Worm (Caenorhabditis elegans): ENCODE measurements around the gene let-711.

Gene let-711

ce11 chrIII:6991465-6991864 lies 44.9 kb downstream of the let-711 start:
- TF ChIP-seq elt-2 (tag; optimal IDR thresholded peaks at IDR 0.05) (peak; percentile 30), K02D7.2 (tag; optimal IDR thresholded peaks at IDR 0.05) (no peak)

ce11 chrIII:6992496-6992895 lies 46.0 kb downstream of the let-711 start:
- TF ChIP-seq odd-2 (tag; optimal IDR thresholded peaks at IDR 0.05) (no peak), K09A11.1 (tag; optimal IDR thresholded peaks at IDR 0.05; ENCODE audit: insufficient read depth) (no peak), ceh-34 (tag; optimal IDR thresholded peaks at IDR 0.05) (no peak), nhr-232 (tag; optimal IDR thresholded peaks at IDR 0.05) (no peak), unc-86 (tag; optimal IDR thresholded peaks at IDR 0.05) (no peak), ceh-6 (GFP tag; optimal IDR thresholded peaks at IDR 0.05) (no peak), ceh-9 (tag; optimal IDR thresholded peaks at IDR 0.05) (no peak), rnt-1 (tag; optimal IDR thresholded peaks at IDR 0.05) (no peak), ets-4 (tag; optimal IDR thresholded peaks at IDR 0.05) (no peak), ceh-19 (GFP tag; optimal IDR thresholded peaks at IDR 0.05) (no peak), pqm-1 (tag; optimal IDR thresholded peaks at IDR 0.05) (no peak), lim-6 (tag; optimal IDR thresholded peaks at IDR 0.05) (no peak), unc-3 (GFP tag; conservative IDR thresholded peaks at IDR 0.05) (no peak), unc-3 (tag; optimal IDR thresholded peaks at IDR 0.05) (no peak), hlh-15 (tag; optimal IDR thresholded peaks at IDR 0.05) (no peak)

ce11 chrIII:6993179-6993578 lies 46.7 kb downstream of the let-711 start:
- TF ChIP-seq fax-1 (tag; optimal IDR thresholded peaks at IDR 0.05) (no peak), dve-1 (tag; optimal IDR thresholded peaks at IDR 0.05) (no peak), syd-9 (tag; optimal IDR thresholded peaks at IDR 0.05) (no peak), eyg-1 (tag; optimal IDR thresholded peaks at IDR 0.05) (no peak), ceh-2 (tag; optimal IDR thresholded peaks at IDR 0.05) (no peak), ceh-9 (tag; optimal IDR thresholded peaks at IDR 0.05) (no peak), ets-4 (tag; optimal IDR thresholded peaks at IDR 0.05) (no peak), ceh-22 (tag; optimal IDR thresholded peaks at IDR 0.05) (no peak), unc-55 (GFP tag; optimal IDR thresholded peaks at IDR 0.05) (no peak), ceh-34 (tag; optimal IDR thresholded peaks at IDR 0.05) (no peak), nhr-232 (tag; optimal IDR thresholded peaks at IDR 0.05) (no peak), pat-9 (tag; optimal IDR thresholded peaks at IDR 0.05) (no peak), dmd-4 (tag; optimal IDR thresholded peaks at IDR 0.05; ENCODE audit: borderline replicate concordance) (no peak), lin-11 (tag; optimal IDR thresholded peaks at IDR 0.05) (no peak), ceh-24 (tag; optimal IDR thresholded peaks at IDR 0.05) (no peak), npax-4 (tag; optimal IDR thresholded peaks at IDR 0.05) (no peak)

- TF ChIP-seq unc-3 (GFP tag; conservative IDR thresholded peaks at IDR 0.05) (no peak), unc-3 (tag; optimal IDR thresholded peaks at IDR 0.05) (no peak), hlh-30 (tag; optimal IDR thresholded peaks at IDR 0.05; ENCODE audit: insufficient read depth) (no peak), nhr-11 (tag; optimal IDR thresholded peaks at IDR 0.05) (no peak), ttx-3 (tag; optimal IDR thresholded peaks at IDR 0.05) (no peak), nhr-232 (tag; optimal IDR thresholded peaks at IDR 0.05) (no peak), pqm-1 (tag; optimal IDR thresholded peaks at IDR 0.05) (no peak), Y22D7AL.16 (tag; optimal IDR thresholded peaks at IDR 0.05) (no peak), gmeb-2 (tag; optimal IDR thresholded peaks at IDR 0.05) (no peak), ceh-22 (tag; optimal IDR thresholded peaks at IDR 0.05) (no peak)
These were observed 55.6 kb downstream of the let-711 start for ce11 chrIII:7002143-7002542.

- TF ChIP-seq hlh-8 (tag; optimal IDR thresholded peaks at IDR 0.05), result no peak
- TF ChIP-seq pqm-1 (tag; optimal IDR thresholded peaks at IDR 0.05), result no peak
- TF ChIP-seq pha-2 (tag; optimal IDR thresholded peaks at IDR 0.05), result no peak
- no peak for TF ChIP-seq ceh-6 (GFP tag; optimal IDR thresholded peaks at IDR 0.05)
- no peak for TF ChIP-seq elt-2 (tag; optimal IDR thresholded peaks at IDR 0.05)
- TF ChIP-seq odd-2 (tag; optimal IDR thresholded peaks at IDR 0.05), result no peak
- no peak for TF ChIP-seq unc-42 (tag; optimal IDR thresholded peaks at IDR 0.05)
- no peak for TF ChIP-seq ceh-2 (tag; optimal IDR thresholded peaks at IDR 0.05)
- TF ChIP-seq rnt-1 (tag; optimal IDR thresholded peaks at IDR 0.05), result no peak
- TF ChIP-seq ztf-16 (tag; optimal IDR thresholded peaks at IDR 0.05), result no peak
- no peak for TF ChIP-seq sdc-2 (tag; optimal IDR thresholded peaks at IDR 0.05)
- TF ChIP-seq gmeb-2 (tag; optimal IDR thresholded peaks at IDR 0.05), result no peak
- no peak for TF ChIP-seq elt-4 (tag; optimal IDR thresholded peaks at IDR 0.05)
- TF ChIP-seq pha-4 (tag; optimal IDR thresholded peaks at IDR 0.05), result no peak
- no peak for TF ChIP-seq unc-3 (GFP tag; conservative IDR thresholded peaks at IDR 0.05)
- no peak for TF ChIP-seq unc-3 (tag; optimal IDR thresholded peaks at IDR 0.05)
These were observed 58.8 kb downstream of the let-711 start, which contains the start of gene C06E8.5 for ce11 chrIII:7005350-7005749. TSS of gene C06E8.5 (minus strand) at chrIII:7005450.

Data from whole organism, late embryonic.